Fruit fly (Drosophila melanogaster): ENCODE data around the gene Ho.

- no peak for TF ChIP-seq dsx (GFP tag; optimal IDR thresholded peaks at IDR 0.05; ENCODE audit: poor library complexity, severe bottlenecking)
- TF ChIP-seq Eip78C (GFP tag): no peak
- TF ChIP-seq OdsH (GFP tag; optimal IDR thresholded peaks at IDR 0.05): no peak
- no peak for TF ChIP-seq Smox (GFP tag; optimal IDR thresholded peaks at IDR 0.05)
- TF ChIP-seq CG16779 (tag; optimal IDR thresholded peaks at IDR 0.05): no peak
- TF ChIP-seq CG11762 (GFP tag; optimal IDR thresholded peaks at IDR 0.05; ENCODE audit: insufficient read depth): no peak
- TF ChIP-seq fkh (GFP tag; optimal IDR thresholded peaks at IDR 0.05): no peak
- TF ChIP-seq CG6854 (GFP tag; optimal IDR thresholded peaks at IDR 0.05): no peak
These were observed 31.8 kb downstream of the Ho start, which contains the start of gene CG14720 for dm6 chr3R:11711376-11711775.
